Worm (Caenorhabditis elegans) whole organism, L1 larva: ENCODE measurements around the gene F31A3.3.

Experiments used
- C04F5.9 ChIP-seq: sonication (generic microtip); optimal IDR thresholded peaks from 2 replicates; lab custom pipeline; 2016; ENCODE audit warnings: missing genetic modification characterization, missing compliant biosample characterization
- C34B4.2 ChIP-seq: sonication (generic microtip); optimal IDR thresholded peaks from 2 replicates; lab custom pipeline; 2017; ENCODE audit warnings: mild to moderate bottlenecking, missing genetic modification characterization, missing compliant biosample characterization
- alr-1 ChIP-seq: fragments of 200-800 bp; sonication (Bioruptor generic); optimal IDR thresholded peaks from 2 replicates; lab custom pipeline; 2018; ENCODE audit warnings: borderline replicate concordance, mild to moderate bottlenecking, missing genetic modification characterization, missing compliant biosample characterization
- blmp-1 ChIP-seq: fragments of 150-350 bp; optimal IDR thresholded peaks from 2 replicates; lab custom pipeline; 2014; ENCODE audit warnings: missing biosample characterization, missing genetic modification characterization
- ceh-8 ChIP-seq: fragments of 200-800 bp; sonication (Bioruptor generic); optimal IDR thresholded peaks from 2 replicates; lab custom pipeline; 2018; ENCODE audit warnings: mild to moderate bottlenecking, missing genetic modification characterization, moderate library complexity, missing compliant biosample characterization
- ceh-82 ChIP-seq, 3 experiments: fragments of 150-350 bp in 1 of 3; sonication (generic microtip) in 2 of 3; optimal IDR thresholded peaks; 2 replicates each; lab custom pipeline; 2014 to 2017; ENCODE audit warnings: missing biosample characterization in 3 of 3, missing genetic modification characterization in 3 of 3
- ceh-90 ChIP-seq: sonication (generic microtip); optimal IDR thresholded peaks from 2 replicates; lab custom pipeline; 2016; ENCODE audit warnings: missing genetic modification characterization, missing compliant biosample characterization
- dsc-1 ChIP-seq: sonication (generic microtip); optimal IDR thresholded peaks from 2 replicates; lab custom pipeline; 2016; ENCODE audit warnings: mild to moderate bottlenecking, missing genetic modification characterization, missing compliant biosample characterization
- efl-1 ChIP-seq, 4 experiments: fragments of 150-350 bp; optimal IDR thresholded peaks in 3 of 4; peaks in 1 of 4; 1 replicate in 1 of 4; 2 replicates in 3 of 4; lab custom pipeline; 2014; ENCODE audit warnings: missing biosample characterization in 2 of 4, missing genetic modification characterization in 2 of 4, missing genetic modification reagents in 2 of 4
- egl-27 ChIP-seq, 2 experiments: fragments of 150-350 bp in 1 of 2; sonication (generic microtip); optimal IDR thresholded peaks; 3 replicates each; lab custom pipeline; 2017 to 2018; ENCODE audit warnings: missing biosample characterization in 2 of 2, missing genetic modification characterization in 2 of 2, missing genetic modification reagents in 2 of 2
- elt-2 ChIP-seq: sonication (generic microtip); optimal IDR thresholded peaks from 2 replicates; lab custom pipeline; 2016; ENCODE audit warnings: missing genetic modification characterization, mild to moderate bottlenecking, inconsistent platforms, missing compliant biosample characterization, missing genetic modification reagents
- elt-3 ChIP-seq, 6 experiments: fragments of 150-350 bp in 1 of 6; sonication (generic microtip); optimal IDR thresholded peaks; 2 replicates each; lab custom pipeline; 2017 to 2018; ENCODE audit warnings: missing biosample characterization in 6 of 6, missing genetic modification characterization in 6 of 6, inconsistent platforms in 1 of 6
- fkh-8 ChIP-seq: sonication (generic microtip); optimal IDR thresholded peaks from 2 replicates; lab custom pipeline; 2016; ENCODE audit warnings: mild to moderate bottlenecking, missing genetic modification characterization, missing compliant biosample characterization
- grh-1 ChIP-seq: fragments of 200-800 bp; sonication (Bioruptor generic); IDR thresholded peaks from 2 replicates; pipeline ENCODE4 v1.3.6; 2022; ENCODE audit warnings: missing genetic modification reagents, missing genetic modification characterization, missing compliant biosample characterization
- hlh-17 ChIP-seq: fragments of 200-800 bp; sonication (Bioruptor generic); optimal IDR thresholded peaks from 2 replicates; lab custom pipeline; 2018; ENCODE audit warnings: missing genetic modification characterization, mild to moderate bottlenecking, missing compliant biosample characterization, moderate library complexity, borderline replicate concordance
- hlh-4 ChIP-seq: sonication (generic microtip); optimal IDR thresholded peaks from 2 replicates; lab custom pipeline; 2016; ENCODE audit warnings: mild to moderate bottlenecking, missing genetic modification characterization, missing compliant biosample characterization
- hpl-2 ChIP-seq: fragments of 150-350 bp; optimal IDR thresholded peaks from 2 replicates; lab custom pipeline; 2014; ENCODE audit warnings: missing biosample characterization, missing genetic modification reagents, missing genetic modification characterization
- jun-1 ChIP-seq: fragments of 150-350 bp; optimal IDR thresholded peaks from 2 replicates; lab custom pipeline; 2014; ENCODE audit warnings: missing biosample characterization, missing genetic modification reagents, missing genetic modification characterization
- lin-14 ChIP-seq: fragments of 200-800 bp; sonication (Bioruptor generic); optimal IDR thresholded peaks from 2 replicates; lab custom pipeline; 2018; ENCODE audit warnings: mild to moderate bottlenecking, missing genetic modification characterization, moderate library complexity, missing compliant biosample characterization
- lin-35 ChIP-seq, 2 experiments: fragments of 150-350 bp; optimal IDR thresholded peaks; 2 replicates each; lab custom pipeline; 2014; ENCODE audit warnings: missing biosample characterization in 2 of 2, missing genetic modification characterization in 2 of 2, missing genetic modification reagents in 2 of 2
- lir-3 ChIP-seq: sonication (generic microtip); optimal IDR thresholded peaks from 2 replicates; lab custom pipeline; 2016; ENCODE audit warnings: mild to moderate bottlenecking, missing genetic modification characterization, moderate library complexity, missing compliant biosample characterization; ENCODE audit not compliant: poor library complexity
- lsy-2 ChIP-seq, 2 experiments: fragments of 150-350 bp; optimal IDR thresholded peaks; 2 replicates each; lab custom pipeline; 2014; ENCODE audit warnings: missing biosample characterization in 2 of 2, missing genetic modification characterization in 2 of 2
- mab-9 ChIP-seq: fragments of 200-800 bp; sonication (Bioruptor generic); IDR thresholded peaks from 2 replicates; pipeline ENCODE4 v1.3.6; 2022; ENCODE audit warnings: missing genetic modification reagents, missing genetic modification characterization, missing compliant biosample characterization
- mdl-1 ChIP-seq, 2 experiments: fragments of 150-350 bp; optimal IDR thresholded peaks; 2 replicates each; lab custom pipeline; 2014 to 2017; ENCODE audit warnings: missing biosample characterization in 2 of 2, missing genetic modification characterization in 2 of 2, inconsistent platforms in 1 of 2
- mef-2 ChIP-seq: fragments of 150-350 bp; optimal IDR thresholded peaks from 2 replicates; lab custom pipeline; 2014; ENCODE audit warnings: missing biosample characterization, missing genetic modification characterization
- mep-1 ChIP-seq: fragments of 150-350 bp; optimal IDR thresholded peaks from 2 replicates; lab custom pipeline; 2014; ENCODE audit warnings: missing biosample characterization, missing genetic modification characterization
- nhr-20 ChIP-seq: sonication (generic microtip); optimal IDR thresholded peaks from 2 replicates; lab custom pipeline; 2016; ENCODE audit warnings: mild to moderate bottlenecking, missing genetic modification characterization, missing compliant biosample characterization
- nhr-28 ChIP-seq: fragments of 150-350 bp; optimal IDR thresholded peaks from 2 replicates; lab custom pipeline; 2014; ENCODE audit warnings: missing biosample characterization, missing genetic modification characterization
- nhr-47 ChIP-seq: sonication (generic microtip); optimal IDR thresholded peaks from 2 replicates; lab custom pipeline; 2016; ENCODE audit warnings: mild to moderate bottlenecking, missing genetic modification characterization, moderate library complexity, missing compliant biosample characterization
- nhr-71 ChIP-seq: sonication (generic microtip); optimal IDR thresholded peaks from 2 replicates; lab custom pipeline; 2016; ENCODE audit warnings: mild to moderate bottlenecking, missing genetic modification characterization, moderate library complexity, missing compliant biosample characterization
- nhr-76 ChIP-seq: sonication (generic microtip); optimal IDR thresholded peaks from 2 replicates; lab custom pipeline; 2017; ENCODE audit warnings: missing biosample characterization, missing genetic modification characterization
- nhr-77 ChIP-seq: fragments of 150-350 bp; optimal IDR thresholded peaks from 2 replicates; lab custom pipeline; 2014; ENCODE audit warnings: missing biosample characterization, missing genetic modification characterization
- nhr-85 ChIP-seq: sonication (generic microtip); peaks from one replicate; lab custom pipeline; 2016; ENCODE audit warnings: missing genetic modification characterization, inconsistent platforms, missing compliant biosample characterization
- pqm-1 ChIP-seq: sonication (generic microtip); optimal IDR thresholded peaks from 3 replicates; lab custom pipeline; 2017; ENCODE audit warnings: missing biosample characterization, missing genetic modification characterization
- rnt-1 ChIP-seq: sonication (generic microtip); optimal IDR thresholded peaks from 2 replicates; lab custom pipeline; 2016; ENCODE audit warnings: mild to moderate bottlenecking, missing genetic modification characterization, moderate library complexity, missing compliant biosample characterization
- sptf-1 ChIP-seq: fragments of 150-350 bp; optimal IDR thresholded peaks from 2 replicates; lab custom pipeline; 2014; ENCODE audit warnings: missing biosample characterization, missing genetic modification characterization
- sup-37 ChIP-seq: fragments of 200-800 bp; sonication (Bioruptor generic); optimal IDR thresholded peaks from 2 replicates; lab custom pipeline; 2018; ENCODE audit warnings: mild to moderate bottlenecking, missing genetic modification characterization, missing compliant biosample characterization
- tbx-2 ChIP-seq: sonication (generic microtip); optimal IDR thresholded peaks from 2 replicates; lab custom pipeline; 2016; ENCODE audit warnings: missing genetic modification characterization, missing compliant biosample characterization
- tlp-1 ChIP-seq: fragments of 150-350 bp; optimal IDR thresholded peaks from 2 replicates; lab custom pipeline; 2014; ENCODE audit warnings: missing biosample characterization, missing genetic modification characterization
- unc-86 ChIP-seq: sonication (generic microtip); optimal IDR thresholded peaks from 2 replicates; lab custom pipeline; 2016; ENCODE audit warnings: missing genetic modification characterization, missing compliant biosample characterization
- vab-15 ChIP-seq: sonication (generic microtip); optimal IDR thresholded peaks from 2 replicates; lab custom pipeline; 2017; ENCODE audit warnings: missing genotype, mild to moderate bottlenecking, missing genetic modification characterization, missing compliant biosample characterization
- ztf-4 ChIP-seq: fragments of 150-350 bp; optimal IDR thresholded peaks from 2 replicates; lab custom pipeline; 2014; ENCODE audit warnings: missing biosample characterization, missing genetic modification characterization

F31A3.3 gene

DNA sequence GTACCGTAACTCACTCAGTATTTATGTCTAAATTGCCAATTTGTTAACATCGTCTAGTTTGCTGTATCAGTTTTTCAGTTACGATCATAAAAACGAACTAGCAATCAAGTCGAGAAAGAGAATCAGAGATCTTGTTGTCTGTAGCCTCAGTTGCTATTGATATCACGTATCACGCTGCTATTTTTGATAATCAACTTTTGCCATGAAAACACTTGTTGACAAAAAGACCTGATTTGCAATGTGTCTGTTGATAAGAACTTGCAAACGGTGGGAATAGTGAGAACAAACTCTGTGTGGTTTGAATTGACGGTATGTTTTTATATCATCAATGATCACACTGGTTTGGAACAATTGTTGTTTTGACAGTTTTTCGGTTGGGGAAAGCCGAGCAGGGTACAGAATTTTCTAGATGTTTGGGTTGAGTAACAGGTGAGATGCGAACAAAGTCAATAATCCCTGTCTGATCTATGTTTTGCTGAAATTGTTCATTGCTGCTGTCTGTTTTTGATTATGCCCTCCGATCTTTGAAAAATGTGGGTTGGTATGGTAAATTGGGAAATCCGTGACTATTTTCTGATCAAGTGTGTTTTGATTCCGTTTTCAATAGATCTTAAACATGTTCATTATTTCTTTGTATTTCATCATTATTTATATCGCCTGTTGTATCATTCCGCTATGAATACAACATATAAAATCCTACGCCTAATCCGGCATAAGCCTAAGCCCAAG is 24.7 kb downstream of the F31A3.3 start:
- TF ChIP-seq ceh-82 (tag; optimal IDR thresholded peaks at IDR 0.05; lab: Kevin White, UChicago) (no peak), elt-3 (tag; optimal IDR thresholded peaks at IDR 0.05; lab: Kevin White, UChicago) (peak in 2 of 6 experiments; percentile 64 to 76), mdl-1 (tag; optimal IDR thresholded peaks at IDR 0.05; lab: Kevin White, UChicago) (peak in 1 of 2 experiments; percentile 13), elt-2 (tag; lab: Kevin White, UChicago) (peak; percentile 64), alr-1 (tag; lab: Kevin White, UChicago) (no peak), lin-35 (GFP tag; optimal IDR thresholded peaks at IDR 0.05; lab: Kevin White, UChicago) (peak in 1 of 2 experiments; percentile 30), nhr-20 (tag; lab: Kevin White, UChicago) (peak; percentile 54), blmp-1 (tag; lab: Kevin White, UChicago) (peak; percentile 15), nhr-71 (tag; lab: Kevin White, UChicago) (peak; percentile 26), lin-14 (GFP tag; lab: Kevin White, UChicago) (peak; percentile 57), tlp-1 (tag; lab: Kevin White, UChicago) (no peak), ztf-4 (tag; lab: Kevin White, UChicago) (no peak), nhr-85 (peak; percentile 75), mef-2 (tag; lab: Kevin White, UChicago) (no peak)
- TF ChIP-seq, all 84 proteins: peak for 9

DNA sequence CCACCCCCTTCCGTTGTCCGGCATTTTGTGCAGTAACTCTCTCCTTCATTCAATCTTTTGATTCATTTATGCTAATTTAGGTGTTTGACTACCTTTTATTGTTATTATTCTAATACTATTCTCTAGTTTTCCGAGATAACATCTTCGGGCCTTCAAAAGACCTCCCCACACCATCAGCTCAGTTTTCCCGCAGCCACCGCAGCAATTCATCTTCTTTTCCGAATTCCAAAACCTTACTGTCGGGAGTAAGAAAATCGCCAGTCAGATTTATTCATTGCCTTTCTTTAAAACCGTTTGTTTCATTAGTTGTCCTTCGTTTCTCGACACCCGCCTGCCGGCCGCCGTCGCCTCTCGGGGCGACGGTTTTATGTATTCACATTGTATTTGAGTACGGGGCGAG is 25.7 kb downstream of the F31A3.3 start:
- peak; percentile 11 for TF ChIP-seq rnt-1 (tag; lab: Kevin White, UChicago)
- TF ChIP-seq nhr-85, result peak; percentile 74
- peak; percentile 68 for TF ChIP-seq nhr-20 (tag; lab: Kevin White, UChicago)
- TF ChIP-seq lin-35 (GFP tag; optimal IDR thresholded peaks at IDR 0.05; lab: Kevin White, UChicago), result no peak
- peak; percentile 36 for TF ChIP-seq lin-14 (GFP tag; lab: Kevin White, UChicago)

DNA sequence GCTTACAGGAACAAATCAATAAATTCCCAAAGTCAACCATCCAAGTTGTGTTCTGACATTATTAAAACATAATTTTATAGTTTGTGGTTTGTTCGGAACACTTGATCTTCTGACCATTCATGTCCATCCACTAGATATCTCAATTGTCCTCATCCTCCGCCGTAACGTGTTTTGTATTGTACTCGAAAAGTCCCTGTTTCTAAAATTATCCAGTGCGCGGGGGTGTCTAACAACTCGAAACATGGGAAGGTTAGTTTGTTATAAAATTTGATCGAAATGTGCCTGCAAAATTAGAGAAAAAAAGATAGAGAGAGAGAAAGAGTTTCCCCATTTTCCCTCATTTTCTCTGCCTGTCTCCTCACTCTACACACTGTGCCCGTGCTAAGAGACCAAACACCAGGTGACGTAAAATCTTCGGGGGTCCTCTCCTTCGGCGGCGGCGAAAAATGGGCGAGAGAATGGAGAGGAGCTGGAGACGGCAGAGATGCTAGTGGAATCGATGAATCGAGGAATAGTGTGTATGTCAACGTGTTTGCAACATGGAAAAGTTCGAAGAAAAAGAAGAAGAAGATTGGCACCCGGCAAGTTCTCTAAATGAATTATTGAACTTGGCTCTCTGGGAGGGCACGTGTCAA is 28.2 kb downstream of the F31A3.3 start:
- TF ChIP-seq mef-2 (tag; lab: Kevin White, UChicago) (peak; percentile 80), lir-3 (tag; lab: Kevin White, UChicago) (peak; percentile 72), jun-1 (tag; lab: Kevin White, UChicago) (no peak), tbx-2 (tag; lab: Kevin White, UChicago) (peak; percentile 93), hlh-4 (tag; lab: Kevin White, UChicago) (no peak), ceh-90 (no peak), pqm-1 (no peak), C34B4.2 (tag; lab: Kevin White, UChicago) (no peak), ceh-8 (GFP tag; lab: Kevin White, UChicago) (peak; percentile 40), nhr-20 (tag; lab: Kevin White, UChicago) (peak; percentile 99), mep-1 (tag; lab: Kevin White, UChicago) (peak; percentile 89), nhr-77 (tag; lab: Kevin White, UChicago) (peak; percentile 95), grh-1 (GFP tag; lab: Robert Waterston, UW) (peak; percentile 72), hpl-2 (GFP tag; lab: Kevin White, UChicago) (peak; percentile 57), nhr-76 (tag; lab: Kevin White, UChicago) (no peak), rnt-1 (tag; lab: Kevin White, UChicago) (peak; percentile 91), hlh-17 (no peak), C04F5.9 (tag; lab: Kevin White, UChicago) (peak; percentile 34), vab-15 (tag; lab: Kevin White, UChicago) (peak; percentile 25), dsc-1 (peak; percentile 87), nhr-28 (tag; lab: Kevin White, UChicago) (peak; percentile 1), ztf-4 (tag; lab: Kevin White, UChicago) (peak; percentile 79), fkh-8 (tag; lab: Kevin White, UChicago) (peak; percentile 70), blmp-1 (tag; lab: Kevin White, UChicago) (peak; percentile 43), mab-9 (GFP tag; lab: Robert Waterston, UW) (0 out of 2 replicates have a peak, but pooled peaks have one; percentile 16), sup-37 (GFP tag; lab: Kevin White, UChicago) (peak; percentile 79), nhr-85 (peak; percentile 98), egl-27 (tag; optimal IDR thresholded peaks at IDR 0.05; lab: Kevin White, UChicago) (peak; percentile 95 to 96), efl-1 (optimal IDR thresholded peaks at IDR 0.05; lab: Kevin White, UChicago) (peak; percentile 60 to 72), efl-1 (GFP tag; optimal IDR thresholded peaks at IDR 0.05 in 1 of 2; lab: Kevin White, UChicago) (no peak), nhr-47 (tag; lab: Kevin White, UChicago) (peak; percentile 92), sptf-1 (tag; lab: Kevin White, UChicago) (no peak), lsy-2 (tag; optimal IDR thresholded peaks at IDR 0.05; lab: Kevin White, UChicago) (peak; percentile 79 to 84), lin-35 (GFP tag; optimal IDR thresholded peaks at IDR 0.05; lab: Kevin White, UChicago) (peak; percentile 62 to 71), elt-2 (tag; lab: Kevin White, UChicago) (peak; percentile 77), unc-86 (tag; lab: Kevin White, UChicago) (peak; percentile 93)
